Fruit fly (Drosophila melanogaster) S2 (cell line): ENCODE results near the gene Zmynd8.

Experiments used
- CG8478 ChIP-seq: fragments of >200 bp; optimal IDR thresholded peaks from 2 replicates; lab custom pipeline; 2018
- CTCF ChIP-seq, 2 experiments: fragments of >200 bp; optimal IDR thresholded peaks; 2 replicates each; lab custom pipeline; 2018

DNA sequence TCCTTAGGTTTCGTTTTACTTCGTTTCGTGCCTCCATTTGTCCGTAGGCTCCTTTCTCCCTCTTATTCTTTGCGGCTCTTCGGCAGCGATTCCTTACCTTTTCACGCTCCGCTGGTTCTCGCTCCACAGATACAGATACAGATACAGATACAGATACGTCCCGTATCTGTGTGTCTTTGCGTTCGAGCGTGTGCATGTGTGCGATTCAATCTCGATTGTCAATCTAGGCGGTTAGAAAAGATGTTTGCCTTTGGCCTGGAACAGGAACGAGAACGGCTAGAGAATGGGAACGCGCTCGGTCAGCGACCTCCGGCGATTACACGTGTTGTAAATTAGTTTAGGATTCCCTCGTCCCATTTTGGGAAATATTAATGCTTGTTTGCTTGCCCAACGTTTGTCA is 21.2 kb downstream of the Zmynd8 start:
- TF ChIP-seq CG8478 (lab: Kevin White, UChicago) = no peak
- TF ChIP-seq CTCF (optimal IDR thresholded peaks at IDR 0.05; lab: Kevin White, UChicago) = no peak
